Worm (Caenorhabditis elegans) whole organism, L2 larva: Measurements from ENCODE around the gene math-33.

ENCODE experiments used
- C34F6.9 ChIP-seq: fragments of 150-350 bp; optimal IDR thresholded peaks from 2 replicates; lab custom pipeline; 2014; ENCODE audit warnings: missing biosample characterization, missing genetic modification characterization
- F13H6.1 ChIP-seq: sonication (generic microtip); optimal IDR thresholded peaks from 2 replicates; lab custom pipeline; 2016; ENCODE audit warnings: missing genetic modification characterization, missing compliant biosample characterization
- R02D3.7 ChIP-seq: fragments of 150-350 bp; optimal IDR thresholded peaks from 2 replicates; lab custom pipeline; 2014; ENCODE audit warnings: missing biosample characterization, missing genetic modification characterization
- Y55F3AM.14 ChIP-seq: fragments of 200-800 bp; sonication (Bioruptor generic); optimal IDR thresholded peaks from 2 replicates; lab custom pipeline; 2018; ENCODE audit warnings: mild to moderate bottlenecking, missing genetic modification characterization, missing compliant biosample characterization
- ZK546.5 ChIP-seq: sonication (generic microtip); optimal IDR thresholded peaks from 2 replicates; lab custom pipeline; 2017; ENCODE audit warnings: missing biosample characterization, missing genetic modification characterization
- alr-1 ChIP-seq: fragments of 150-350 bp; optimal IDR thresholded peaks from 2 replicates; lab custom pipeline; 2014; ENCODE audit warnings: missing biosample characterization, missing genetic modification characterization
- aly-2 ChIP-seq: fragments of 150-350 bp; optimal IDR thresholded peaks from 2 replicates; lab custom pipeline; 2014; ENCODE audit warnings: missing biosample characterization, missing genetic modification characterization
- ama-1 ChIP-seq: fragments of 150-350 bp; optimal IDR thresholded peaks from 2 replicates; lab custom pipeline; 2018; ENCODE audit warnings: inconsistent platforms
- blmp-1 ChIP-seq: sonication (generic microtip); optimal IDR thresholded peaks from 2 replicates; lab custom pipeline; 2017; ENCODE audit warnings: missing genetic modification characterization, mild to moderate bottlenecking, missing compliant biosample characterization, antibody characterized with exemption, moderate library complexity; ENCODE audit not compliant: insufficient read depth
- ceh-16 ChIP-seq: fragments of 150-350 bp; optimal IDR thresholded peaks from 2 replicates; lab custom pipeline; 2014; ENCODE audit warnings: missing biosample characterization, missing genetic modification characterization
- ceh-82 ChIP-seq: fragments of 150-350 bp; optimal IDR thresholded peaks from 2 replicates; lab custom pipeline; 2014; ENCODE audit warnings: missing biosample characterization, missing genetic modification characterization
- crh-2 ChIP-seq: sonication (generic microtip); optimal IDR thresholded peaks from 2 replicates; lab custom pipeline; 2017; ENCODE audit warnings: missing biosample characterization, missing genetic modification characterization
- dmd-4 ChIP-seq: sonication (generic microtip); optimal IDR thresholded peaks from 2 replicates; lab custom pipeline; 2017; ENCODE audit warnings: missing biosample characterization, missing genetic modification characterization
- egl-27 ChIP-seq: sonication (generic microtip); optimal IDR thresholded peaks from 3 replicates; lab custom pipeline; 2017; ENCODE audit warnings: missing biosample characterization, missing genetic modification reagents, missing genetic modification characterization
- elt-1 ChIP-seq: fragments of 150-350 bp; optimal IDR thresholded peaks from 2 replicates; lab custom pipeline; 2014; ENCODE audit warnings: missing biosample characterization, missing genetic modification characterization
- elt-3 ChIP-seq: sonication (generic microtip); optimal IDR thresholded peaks from 2 replicates; lab custom pipeline; 2017; ENCODE audit warnings: missing biosample characterization, missing genetic modification characterization
- fos-1 ChIP-seq: fragments of 150-350 bp; optimal IDR thresholded peaks from 2 replicates; lab custom pipeline; 2014; ENCODE audit warnings: missing biosample characterization, missing genetic modification characterization
- gmeb-1 ChIP-seq: fragments of 150-350 bp; optimal IDR thresholded peaks from 2 replicates; lab custom pipeline; 2014; ENCODE audit warnings: missing biosample characterization, missing genetic modification characterization
- lin-11 ChIP-seq: fragments of 150-350 bp; sonication (generic microtip); optimal IDR thresholded peaks from 2 replicates; lab custom pipeline; 2014; ENCODE audit warnings: missing biosample characterization, missing genetic modification characterization, inconsistent platforms, mixed read lengths
- lin-13 ChIP-seq: fragments of 150-350 bp; optimal IDR thresholded peaks from 2 replicates; lab custom pipeline; 2014; ENCODE audit warnings: missing biosample characterization, missing genetic modification reagents, missing genetic modification characterization
- lin-39 ChIP-seq: fragments of 150-350 bp; optimal IDR thresholded peaks from 2 replicates; lab custom pipeline; 2014; ENCODE audit warnings: missing biosample characterization, missing genetic modification reagents, missing genetic modification characterization
- lsy-2 ChIP-seq, 2 experiments: fragments of 150-350 bp in 1 of 2; sonication (generic microtip) in 1 of 2; optimal IDR thresholded peaks; 2 replicates each; lab custom pipeline; 2014 to 2017; ENCODE audit warnings: missing biosample characterization in 2 of 2, missing genetic modification characterization in 2 of 2
- mab-5 ChIP-seq: fragments of 150-350 bp; optimal IDR thresholded peaks from 2 replicates; lab custom pipeline; 2014; ENCODE audit warnings: missing biosample characterization, missing genetic modification characterization
- mbf-1 ChIP-seq: sonication (generic microtip); optimal IDR thresholded peaks from 2 replicates; lab custom pipeline; 2017; ENCODE audit warnings: missing biosample characterization, missing genetic modification characterization
- mdl-1 ChIP-seq, 2 experiments: fragments of 150-350 bp in 1 of 2; sonication (generic microtip) in 1 of 2; optimal IDR thresholded peaks; 2 replicates each; lab custom pipeline; 2017; ENCODE audit warnings: missing biosample characterization in 2 of 2, missing genetic modification characterization in 2 of 2
- nhr-10 ChIP-seq: sonication (generic microtip); optimal IDR thresholded peaks from 2 replicates; lab custom pipeline; 2017; ENCODE audit warnings: missing biosample characterization, missing genetic modification characterization
- nhr-11 ChIP-seq: fragments of 150-350 bp; optimal IDR thresholded peaks from 2 replicates; lab custom pipeline; 2014; ENCODE audit warnings: missing biosample characterization, missing genetic modification characterization
- nhr-12 ChIP-seq: fragments of 150-350 bp; optimal IDR thresholded peaks from 2 replicates; lab custom pipeline; 2014; ENCODE audit warnings: missing biosample characterization, missing genetic modification characterization
- nhr-129 ChIP-seq: fragments of 150-350 bp; optimal IDR thresholded peaks from 2 replicates; lab custom pipeline; 2014; ENCODE audit warnings: missing biosample characterization, missing genetic modification characterization
- nhr-21 ChIP-seq: fragments of 150-350 bp; optimal IDR thresholded peaks from 2 replicates; lab custom pipeline; 2014; ENCODE audit warnings: missing biosample characterization, missing genetic modification characterization
- nhr-23 ChIP-seq: fragments of 150-350 bp; optimal IDR thresholded peaks from 2 replicates; lab custom pipeline; 2014; ENCODE audit warnings: missing biosample characterization, missing genetic modification reagents, missing genetic modification characterization
- nhr-237 ChIP-seq: fragments of 150-350 bp; optimal IDR thresholded peaks from 2 replicates; lab custom pipeline; 2014; ENCODE audit warnings: missing biosample characterization, missing genetic modification characterization
- nhr-25 ChIP-seq: fragments of 150-350 bp; sonication (generic microtip); optimal IDR thresholded peaks from 3 replicates; lab custom pipeline; 2014; ENCODE audit warnings: missing biosample characterization, missing genetic modification characterization
- nhr-6 ChIP-seq: fragments of 150-350 bp; optimal IDR thresholded peaks from 2 replicates; lab custom pipeline; 2014; ENCODE audit warnings: missing biosample characterization, missing genetic modification characterization
- nhr-77 ChIP-seq: fragments of 150-350 bp; optimal IDR thresholded peaks from 2 replicates; lab custom pipeline; 2014; ENCODE audit warnings: missing biosample characterization, missing genetic modification characterization
- sem-4 ChIP-seq: fragments of 150-350 bp; optimal IDR thresholded peaks from 2 replicates; lab custom pipeline; 2014; ENCODE audit warnings: missing biosample characterization, missing genetic modification reagents, missing genetic modification characterization
- skn-1 ChIP-seq: sonication (generic microtip); optimal IDR thresholded peaks from 2 replicates; lab custom pipeline; 2017; ENCODE audit warnings: missing biosample characterization, missing genetic modification characterization
- sma-3 ChIP-seq: sonication (generic microtip); optimal IDR thresholded peaks from 2 replicates; lab custom pipeline; 2016; ENCODE audit warnings: missing genetic modification reagents, missing genetic modification characterization, missing compliant biosample characterization
- sma-9 ChIP-seq, 2 experiments: fragments of 150-350 bp in 1 of 2; sonication (generic microtip) in 1 of 2; optimal IDR thresholded peaks; 2 replicates each; lab custom pipeline; 2014 to 2016; ENCODE audit warnings: missing genetic modification characterization in 2 of 2, mild to moderate bottlenecking in 1 of 2, missing biosample characterization in 1 of 2, missing compliant biosample characterization in 1 of 2, missing genetic modification reagents in 1 of 2, moderate library complexity in 1 of 2
- snpc-4 ChIP-seq: fragments of 150-350 bp; optimal IDR thresholded peaks from 2 replicates; lab custom pipeline; 2014; ENCODE audit warnings: missing biosample characterization, missing genetic modification characterization
- unc-39 ChIP-seq: fragments of 150-350 bp; optimal IDR thresholded peaks from 2 replicates; lab custom pipeline; 2014; ENCODE audit warnings: missing biosample characterization, missing genetic modification characterization
- unc-55 ChIP-seq: fragments of 150-350 bp; sonication (generic microtip); optimal IDR thresholded peaks from 3 replicates; lab custom pipeline; 2014; ENCODE audit warnings: missing biosample characterization, missing genetic modification reagents, missing genetic modification characterization
- unc-62 ChIP-seq: fragments of 150-350 bp; optimal IDR thresholded peaks from 2 replicates; lab custom pipeline; 2014; ENCODE audit warnings: missing biosample characterization, missing genetic modification reagents, missing genetic modification characterization
- zag-1 ChIP-seq: fragments of 150-350 bp; optimal IDR thresholded peaks from 2 replicates; lab custom pipeline; 2014; ENCODE audit warnings: missing biosample characterization, missing genetic modification characterization
- ztf-11 ChIP-seq: sonication (generic microtip); optimal IDR thresholded peaks from 2 replicates; lab custom pipeline; 2017; ENCODE audit warnings: missing biosample characterization, missing genetic modification characterization
- ztf-4 ChIP-seq: fragments of 150-350 bp; optimal IDR thresholded peaks from 2 replicates; lab custom pipeline; 2014; ENCODE audit warnings: missing biosample characterization, missing genetic modification characterization

math-33 gene

ce11 chrV:11076403-11076802, 37.3 kb upstream of the math-33 start:
- TF ChIP-seq ZK546.5 (tag; lab: Kevin White, UChicago) (no peak), nhr-12 (no peak), sem-4 (tag; lab: Kevin White, UChicago) (no peak), nhr-11 (tag; lab: Kevin White, UChicago) (no peak), lin-39 (tag; lab: Kevin White, UChicago) (no peak), nhr-129 (tag; lab: Kevin White, UChicago) (peak; percentile 43), ama-1 (peak; percentile 79), dmd-4 (no peak), nhr-21 (tag; lab: Kevin White, UChicago) (no peak), R02D3.7 (tag; lab: Kevin White, UChicago) (no peak), mab-5 (no peak), sma-9 (GFP tag; optimal IDR thresholded peaks at IDR 0.05; lab: Kevin White, UChicago) (peak; percentile 25), sma-9 (tag; optimal IDR thresholded peaks at IDR 0.05; lab: Kevin White, UChicago) (no peak), nhr-77 (tag; lab: Kevin White, UChicago) (no peak), C34F6.9 (tag; lab: Kevin White, UChicago) (peak; percentile 14), mbf-1 (tag; lab: Kevin White, UChicago) (no peak), ceh-16 (tag; lab: Kevin White, UChicago) (no peak), nhr-237 (tag; lab: Kevin White, UChicago) (no peak), elt-1 (tag; lab: Kevin White, UChicago) (no peak), egl-27 (tag; lab: Kevin White, UChicago) (no peak), gmeb-1 (tag; lab: Kevin White, UChicago) (no peak), nhr-10 (tag; lab: Kevin White, UChicago) (no peak), Y55F3AM.14 (GFP tag; lab: Kevin White, UChicago) (no peak), ztf-11 (tag; lab: Kevin White, UChicago) (no peak), crh-2 (peak; percentile 31), fos-1 (tag; lab: Kevin White, UChicago) (peak; percentile 46), lin-13 (GFP tag; lab: Kevin White, UChicago) (peak; percentile 32), sma-3 (no peak), zag-1 (tag; lab: Kevin White, UChicago) (no peak), ztf-4 (peak; percentile 77), aly-2 (tag; lab: Kevin White, UChicago) (no peak), alr-1 (no peak), unc-55 (GFP tag; lab: Kevin White, UChicago) (no peak), nhr-25 (tag; lab: Kevin White, UChicago) (no peak), snpc-4 (tag; lab: Kevin White, UChicago) (no peak), ceh-82 (tag; lab: Kevin White, UChicago) (no peak), blmp-1 (tag; lab: Kevin White, UChicago) (no peak), nhr-23 (no peak), unc-62 (peak; percentile 38), F13H6.1 (tag; lab: Kevin White, UChicago) (no peak), mdl-1 (tag; optimal IDR thresholded peaks at IDR 0.05; lab: Kevin White, UChicago) (no peak), lsy-2 (tag; optimal IDR thresholded peaks at IDR 0.05; lab: Kevin White, UChicago) (peak in 1 of 2 experiments; percentile 40), elt-3 (tag; lab: Kevin White, UChicago) (no peak), lin-11 (tag; lab: Kevin White, UChicago) (no peak)

DNA sequence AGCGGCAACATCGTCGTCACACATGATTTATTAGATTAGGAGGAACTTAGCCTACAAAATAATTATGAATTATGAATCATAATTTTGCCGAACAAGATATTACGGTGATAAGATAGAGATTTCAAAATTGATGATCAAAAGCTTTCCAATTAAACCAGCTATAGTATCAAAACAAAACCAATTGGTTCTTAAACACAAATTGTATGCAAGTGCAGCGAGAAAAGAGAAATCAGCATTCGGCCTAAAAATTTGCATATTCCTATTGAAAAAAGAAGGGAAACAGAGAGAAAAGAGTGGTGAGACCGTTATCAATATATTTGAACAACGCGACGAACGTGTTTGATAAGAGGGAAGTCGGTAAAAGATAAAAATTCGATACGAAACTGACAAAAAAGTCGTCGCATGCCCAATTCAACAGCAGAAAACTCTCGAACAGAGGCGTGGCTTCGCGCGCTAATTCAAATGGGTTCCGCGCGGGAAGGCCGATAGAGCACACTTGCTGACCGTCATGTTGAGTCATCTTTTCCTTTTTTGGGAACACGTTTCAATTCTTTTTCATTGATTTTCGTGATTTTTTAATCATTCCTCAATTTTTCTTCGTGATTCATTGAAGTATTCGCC, 35.5 kb upstream of the math-33 start, which contains the start of gene act-2:
Gene act-2 (minus strand): TSS at position 51 of the 621 bp plus-strand sequence.
- TF ChIP-seq sma-9 (GFP tag; optimal IDR thresholded peaks at IDR 0.05; lab: Kevin White, UChicago) = peak; percentile 8
- TF ChIP-seq sma-9 (tag; optimal IDR thresholded peaks at IDR 0.05; lab: Kevin White, UChicago) = no peak
- TF ChIP-seq nhr-12 = no peak
- peak; percentile 84 for TF ChIP-seq nhr-25 (tag; lab: Kevin White, UChicago)
- no peak for TF ChIP-seq ZK546.5 (tag; lab: Kevin White, UChicago)
- TF ChIP-seq lin-11 (tag; lab: Kevin White, UChicago) = peak; percentile 76
- TF ChIP-seq ama-1 = peak; percentile 40
- TF ChIP-seq crh-2 = peak; percentile 86
- no peak for TF ChIP-seq unc-62
- peak; percentile 57 for TF ChIP-seq blmp-1 (tag; lab: Kevin White, UChicago)
- TF ChIP-seq lsy-2 (tag; optimal IDR thresholded peaks at IDR 0.05; lab: Kevin White, UChicago) = peak in 1 of 2 experiments; percentile 75
- no peak for TF ChIP-seq nhr-77 (tag; lab: Kevin White, UChicago)
- TF ChIP-seq unc-55 (GFP tag; lab: Kevin White, UChicago) = peak; percentile 86
- TF ChIP-seq nhr-129 (tag; lab: Kevin White, UChicago) = peak; percentile 76
- no peak for TF ChIP-seq aly-2 (tag; lab: Kevin White, UChicago)
- no peak for TF ChIP-seq elt-3 (tag; lab: Kevin White, UChicago)
- TF ChIP-seq lin-13 (GFP tag; lab: Kevin White, UChicago) = peak; percentile 74
- TF ChIP-seq lin-39 (tag; lab: Kevin White, UChicago) = no peak
- TF ChIP-seq zag-1 (tag; lab: Kevin White, UChicago) = peak; percentile 15
- TF ChIP-seq sma-3 = peak; percentile 87
- TF ChIP-seq mbf-1 (tag; lab: Kevin White, UChicago) = no peak
- no peak for TF ChIP-seq unc-39 (tag; lab: Kevin White, UChicago)
- no peak for TF ChIP-seq skn-1 (tag; lab: Kevin White, UChicago)
- TF ChIP-seq ceh-16 (tag; lab: Kevin White, UChicago) = peak; percentile 64
- TF ChIP-seq F13H6.1 (tag; lab: Kevin White, UChicago) = peak; percentile 44
- peak; percentile 69 for TF ChIP-seq gmeb-1 (tag; lab: Kevin White, UChicago)
- TF ChIP-seq C34F6.9 (tag; lab: Kevin White, UChicago) = peak; percentile 88
- TF ChIP-seq nhr-21 (tag; lab: Kevin White, UChicago) = peak; percentile 20
- peak; percentile 50 for TF ChIP-seq ztf-4
- TF ChIP-seq egl-27 (tag; lab: Kevin White, UChicago) = no peak
- TF ChIP-seq snpc-4 (tag; lab: Kevin White, UChicago) = peak; percentile 55
- TF ChIP-seq mdl-1 (tag; optimal IDR thresholded peaks at IDR 0.05; lab: Kevin White, UChicago) = no peak
- no peak for TF ChIP-seq elt-1 (tag; lab: Kevin White, UChicago)
- peak; percentile 80 for TF ChIP-seq sem-4 (tag; lab: Kevin White, UChicago)
- no peak for TF ChIP-seq nhr-6 (tag; lab: Kevin White, UChicago)
- TF ChIP-seq fos-1 (tag; lab: Kevin White, UChicago) = peak; percentile 97
- TF ChIP-seq mab-5 = peak; percentile 21
- TF ChIP-seq, all 48 proteins: peak for 22
